Worm (Caenorhabditis elegans): ENCODE measurements around the gene eif-1.

eif-1 gene

DNA sequence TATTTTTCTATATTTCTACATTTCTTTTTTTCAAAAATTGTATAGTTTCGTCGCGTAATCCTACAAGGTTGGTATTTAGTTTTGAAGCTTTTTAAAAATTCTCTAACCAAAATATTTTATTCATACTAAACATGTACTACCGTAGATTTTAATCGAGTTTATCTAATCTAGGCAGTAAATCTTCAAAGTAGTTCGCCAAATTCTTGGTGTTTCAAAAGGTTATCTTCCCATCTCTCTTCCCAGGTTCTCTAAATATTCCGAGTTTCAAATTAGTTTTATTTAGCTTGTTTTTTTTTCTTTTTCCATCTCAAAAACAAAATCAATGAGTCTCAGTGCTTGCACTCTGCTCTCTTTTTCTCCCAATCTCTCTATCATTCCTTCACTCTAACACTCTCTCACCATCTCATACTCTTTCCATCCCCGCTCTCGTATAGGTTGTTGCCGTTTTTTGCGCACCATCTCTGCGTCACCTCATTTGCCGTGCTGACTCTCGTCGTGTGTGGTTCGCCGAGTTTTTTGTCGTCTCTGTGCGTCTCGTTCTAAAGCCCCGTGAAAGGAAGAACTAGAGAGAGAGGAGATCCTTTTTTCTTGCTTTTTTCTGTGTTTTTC is 23.7 kb upstream of the eif-1 start:
- peak; percentile 14 for TF ChIP-seq gmeb-1 (tag; optimal IDR thresholded peaks at IDR 0.05)
- peak; percentile 1 for TF ChIP-seq ama-1 (optimal IDR thresholded peaks at IDR 0.05)
- no peak for TF ChIP-seq nhr-10 (tag; optimal IDR thresholded peaks at IDR 0.05)
- TF ChIP-seq mdl-1 (tag; optimal IDR thresholded peaks at IDR 0.05) = peak in 1 of 2 experiments; percentile 26
- peak; percentile 74 for TF ChIP-seq egl-27 (tag; optimal IDR thresholded peaks at IDR 0.05)
- peak; percentile 82 for TF ChIP-seq nhr-129 (tag; optimal IDR thresholded peaks at IDR 0.05)
- peak; percentile 91 for TF ChIP-seq C34F6.9 (tag; optimal IDR thresholded peaks at IDR 0.05)
- peak; percentile 72 for TF ChIP-seq unc-55 (GFP tag; optimal IDR thresholded peaks at IDR 0.05)
- TF ChIP-seq lsy-2 (tag; optimal IDR thresholded peaks at IDR 0.05) = peak; percentile 21 to 76
- TF ChIP-seq lin-13 (GFP tag; optimal IDR thresholded peaks at IDR 0.05) = peak; percentile 32
- no peak for TF ChIP-seq ceh-82 (tag; optimal IDR thresholded peaks at IDR 0.05)
- TF ChIP-seq fos-1 (tag; optimal IDR thresholded peaks at IDR 0.05) = peak; percentile 81
- TF ChIP-seq mab-5 (tag; optimal IDR thresholded peaks at IDR 0.05) = peak; percentile 56
- TF ChIP-seq ceh-16 (tag; optimal IDR thresholded peaks at IDR 0.05) = peak; percentile 69
- TF ChIP-seq nhr-77 (tag; optimal IDR thresholded peaks at IDR 0.05) = no peak
- peak; percentile 18 for TF ChIP-seq sma-3 (GFP tag; optimal IDR thresholded peaks at IDR 0.05)
- TF ChIP-seq dmd-4 (tag; optimal IDR thresholded peaks at IDR 0.05) = no peak
- TF ChIP-seq sem-4 (tag; optimal IDR thresholded peaks at IDR 0.05) = peak; percentile 59
- peak; percentile 68 for TF ChIP-seq F13H6.1 (tag; optimal IDR thresholded peaks at IDR 0.05)
- TF ChIP-seq Y55F3AM.14 (GFP tag; optimal IDR thresholded peaks at IDR 0.05) = peak; percentile 80
- peak; percentile 51 for TF ChIP-seq snpc-4 (tag; optimal IDR thresholded peaks at IDR 0.05)
- peak; percentile 31 for TF ChIP-seq nhr-21 (tag; optimal IDR thresholded peaks at IDR 0.05)
- TF ChIP-seq alr-1 (tag; optimal IDR thresholded peaks at IDR 0.05) = no peak
- TF ChIP-seq nhr-237 (tag; optimal IDR thresholded peaks at IDR 0.05) = no peak
- no peak for TF ChIP-seq R02D3.7 (tag; optimal IDR thresholded peaks at IDR 0.05)
- no peak for TF ChIP-seq blmp-1 (tag; optimal IDR thresholded peaks at IDR 0.05; ENCODE audit: insufficient read depth)
- TF ChIP-seq ztf-4 (tag; optimal IDR thresholded peaks at IDR 0.05) = no peak
- TF ChIP-seq lin-39 (tag; optimal IDR thresholded peaks at IDR 0.05) = no peak
- no peak for TF ChIP-seq ztf-11 (tag; optimal IDR thresholded peaks at IDR 0.05)
- TF ChIP-seq nhr-12 (tag; optimal IDR thresholded peaks at IDR 0.05) = no peak
- peak; percentile 57 for TF ChIP-seq zag-1 (tag; optimal IDR thresholded peaks at IDR 0.05)
- no peak for TF ChIP-seq nhr-6 (tag; optimal IDR thresholded peaks at IDR 0.05)
- peak; percentile 36 for TF ChIP-seq sma-9 (GFP tag; optimal IDR thresholded peaks at IDR 0.05)
- no peak for TF ChIP-seq sma-9 (tag; optimal IDR thresholded peaks at IDR 0.05)
- no peak for TF ChIP-seq aly-2 (tag; optimal IDR thresholded peaks at IDR 0.05)
- TF ChIP-seq crh-2 (tag; optimal IDR thresholded peaks at IDR 0.05) = peak; percentile 66
- TF ChIP-seq elt-1 (tag; optimal IDR thresholded peaks at IDR 0.05) = no peak
- TF ChIP-seq nhr-25 (tag; optimal IDR thresholded peaks at IDR 0.05) = peak; percentile 58

DNA sequence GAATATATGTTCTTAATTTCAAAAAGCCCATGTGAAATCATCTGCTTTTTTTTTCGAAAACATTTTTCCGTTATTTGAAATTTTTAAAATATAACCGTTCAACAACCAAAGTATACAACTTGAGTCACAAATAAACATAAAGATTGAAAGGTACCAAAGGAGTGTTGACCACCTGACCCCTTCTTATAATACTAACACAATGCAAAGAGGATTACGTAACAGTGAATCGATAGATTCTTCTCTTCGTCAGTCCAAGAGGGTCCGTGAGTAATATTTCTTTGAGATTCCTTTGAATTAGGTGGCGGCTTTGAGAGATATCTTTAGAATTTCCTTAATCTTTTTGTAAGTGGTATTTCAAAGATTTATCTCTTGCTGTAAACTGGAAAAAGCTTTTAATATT is 22.8 kb upstream of the eif-1 start:
- TF ChIP-seq egl-27 (tag; optimal IDR thresholded peaks at IDR 0.05) = no peak
- TF ChIP-seq sma-3 (GFP tag; optimal IDR thresholded peaks at IDR 0.05) = no peak
- TF ChIP-seq lin-13 (GFP tag; optimal IDR thresholded peaks at IDR 0.05) = no peak
- TF ChIP-seq C34F6.9 (tag; optimal IDR thresholded peaks at IDR 0.05) = no peak
- no peak for TF ChIP-seq lsy-2 (tag; optimal IDR thresholded peaks at IDR 0.05)
- TF ChIP-seq nhr-10 (tag; optimal IDR thresholded peaks at IDR 0.05) = no peak

DNA sequence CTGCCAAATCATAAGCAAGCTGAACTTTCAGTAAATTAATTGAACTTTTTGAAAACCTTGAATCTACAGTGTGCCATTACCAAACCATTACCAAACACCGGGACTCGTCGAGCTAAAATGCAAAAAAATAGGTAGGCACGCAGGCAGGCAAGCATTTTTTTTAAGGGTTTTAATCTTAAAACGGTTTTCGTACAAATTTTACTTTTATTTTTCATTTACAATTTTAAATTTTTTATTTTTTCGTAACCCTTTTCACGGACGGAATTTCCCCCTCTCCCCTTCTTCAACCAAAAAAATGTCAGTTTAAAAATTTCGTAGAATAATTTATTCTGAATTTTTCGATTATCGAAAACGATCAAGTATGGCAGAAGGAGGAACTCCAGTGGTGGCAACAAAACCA is 21.0 kb upstream of the eif-1 start, which contains the start of gene F59A6.2:
Gene F59A6.2, plus strand, starts transcription at position 301 of the 400 bp plus-strand sequence.
- no peak for TF ChIP-seq C34F6.9 (tag; optimal IDR thresholded peaks at IDR 0.05)
- no peak for TF ChIP-seq gmeb-1 (tag; optimal IDR thresholded peaks at IDR 0.05)
- TF ChIP-seq nhr-129 (tag; optimal IDR thresholded peaks at IDR 0.05) = no peak
- TF ChIP-seq lin-11 (tag; optimal IDR thresholded peaks at IDR 0.05) = no peak
- TF ChIP-seq lsy-2 (tag; optimal IDR thresholded peaks at IDR 0.05) = no peak
- no peak for TF ChIP-seq ztf-4 (tag; optimal IDR thresholded peaks at IDR 0.05)
- TF ChIP-seq Y55F3AM.14 (GFP tag; optimal IDR thresholded peaks at IDR 0.05) = no peak
- no peak for TF ChIP-seq elt-1 (tag; optimal IDR thresholded peaks at IDR 0.05)
- TF ChIP-seq skn-1 (tag; optimal IDR thresholded peaks at IDR 0.05) = no peak
- TF ChIP-seq ZK546.5 (tag; optimal IDR thresholded peaks at IDR 0.05) = no peak
- TF ChIP-seq nhr-77 (tag; optimal IDR thresholded peaks at IDR 0.05) = no peak
- TF ChIP-seq lin-13 (GFP tag; optimal IDR thresholded peaks at IDR 0.05) = no peak
- TF ChIP-seq mbf-1 (tag; optimal IDR thresholded peaks at IDR 0.05) = no peak
- TF ChIP-seq egl-27 (tag; optimal IDR thresholded peaks at IDR 0.05) = no peak
- no peak for TF ChIP-seq snpc-4 (tag; optimal IDR thresholded peaks at IDR 0.05)
- TF ChIP-seq ceh-82 (tag; optimal IDR thresholded peaks at IDR 0.05) = no peak
